Worm (Caenorhabditis elegans) whole organism, late embryonic: ENCODE results near the gene srh-287.

Experiments used
- C38D4.7 ChIP-seq: fragments of 200-800 bp; sonication (Bioruptor generic); optimal IDR thresholded peaks from 2 replicates; lab custom pipeline; 2018; ENCODE audit warnings: mild to moderate bottlenecking, missing genetic modification characterization, moderate library complexity, missing compliant biosample characterization
- K02D7.2 ChIP-seq: sonication (generic microtip); optimal IDR thresholded peaks from 2 replicates; lab custom pipeline; 2017; ENCODE audit warnings: mild to moderate bottlenecking, missing genetic modification characterization, missing compliant biosample characterization
- K09A11.1 ChIP-seq: sonication (generic microtip); optimal IDR thresholded peaks from 2 replicates; lab custom pipeline; 2017; ENCODE audit warnings: antibody characterized with exemption, mild to moderate bottlenecking, missing genetic modification characterization, missing compliant biosample characterization; ENCODE audit not compliant: insufficient read depth
- Y22D7AL.16 ChIP-seq: sonication (generic microtip); optimal IDR thresholded peaks from 2 replicates; lab custom pipeline; 2016; ENCODE audit warnings: missing genetic modification characterization, missing compliant biosample characterization
- ceh-14 ChIP-seq: sonication (generic microtip); optimal IDR thresholded peaks from 2 replicates; lab custom pipeline; 2016; ENCODE audit warnings: missing genotype, missing genetic modification characterization, missing compliant biosample characterization
- ceh-2 ChIP-seq: sonication (generic microtip); optimal IDR thresholded peaks from 2 replicates; lab custom pipeline; 2016; ENCODE audit warnings: missing genotype, missing genetic modification characterization, missing compliant biosample characterization
- ceh-24 ChIP-seq: sonication (generic microtip); optimal IDR thresholded peaks from 2 replicates; lab custom pipeline; 2016; ENCODE audit warnings: mild to moderate bottlenecking, missing genetic modification characterization, missing compliant biosample characterization
- ceh-34 ChIP-seq: sonication (generic microtip); optimal IDR thresholded peaks from 2 replicates; lab custom pipeline; 2016; ENCODE audit warnings: mild to moderate bottlenecking, missing genetic modification characterization, missing compliant biosample characterization
- dmd-4 ChIP-seq: sonication (generic microtip); optimal IDR thresholded peaks from 2 replicates; lab custom pipeline; 2016; ENCODE audit warnings: borderline replicate concordance, missing genetic modification characterization, missing compliant biosample characterization
- dve-1 ChIP-seq: sonication (generic microtip); optimal IDR thresholded peaks from 2 replicates; lab custom pipeline; 2017; ENCODE audit warnings: antibody characterized with exemption, mild to moderate bottlenecking, missing genetic modification characterization, missing compliant biosample characterization
- elt-2 ChIP-seq: sonication (generic microtip); optimal IDR thresholded peaks from 2 replicates; lab custom pipeline; 2016; ENCODE audit warnings: missing genetic modification reagents, missing genetic modification characterization, missing compliant biosample characterization
- elt-4 ChIP-seq: sonication (generic microtip); optimal IDR thresholded peaks from 2 replicates; lab custom pipeline; 2016; ENCODE audit warnings: missing genetic modification characterization, missing compliant biosample characterization
- ets-4 ChIP-seq: sonication (generic microtip); optimal IDR thresholded peaks from 2 replicates; lab custom pipeline; 2016; ENCODE audit warnings: missing genetic modification characterization, missing compliant biosample characterization
- eyg-1 ChIP-seq: sonication (generic microtip); optimal IDR thresholded peaks from 2 replicates; lab custom pipeline; 2016; ENCODE audit warnings: missing genotype, missing genetic modification characterization, missing compliant biosample characterization
- fax-1 ChIP-seq: sonication (generic microtip); optimal IDR thresholded peaks from 2 replicates; lab custom pipeline; 2016; ENCODE audit warnings: missing genotype, missing genetic modification characterization, missing compliant biosample characterization
- fkh-6 ChIP-seq: sonication (generic microtip); optimal IDR thresholded peaks from 2 replicates; lab custom pipeline; 2016; ENCODE audit warnings: missing genetic modification characterization, missing compliant biosample characterization
- hlh-15 ChIP-seq: sonication (generic microtip); optimal IDR thresholded peaks from 2 replicates; lab custom pipeline; 2016; ENCODE audit warnings: missing genetic modification characterization, missing compliant biosample characterization
- hlh-30 ChIP-seq: sonication (generic microtip); optimal IDR thresholded peaks from 2 replicates; lab custom pipeline; 2017; ENCODE audit warnings: antibody characterized with exemption, missing genetic modification characterization, missing compliant biosample characterization; ENCODE audit not compliant: insufficient read depth
- hlh-6 ChIP-seq: sonication (generic microtip); optimal IDR thresholded peaks from 2 replicates; lab custom pipeline; 2016; ENCODE audit warnings: missing genotype, missing genetic modification characterization, missing compliant biosample characterization
- mec-3 ChIP-seq: sonication (generic microtip); optimal IDR thresholded peaks from 2 replicates; lab custom pipeline; 2016; ENCODE audit warnings: borderline replicate concordance, missing genetic modification characterization, missing compliant biosample characterization
- nhr-11 ChIP-seq: fragments of 150-350 bp; optimal IDR thresholded peaks from 2 replicates; lab custom pipeline; 2014; ENCODE audit warnings: missing biosample characterization, missing genetic modification characterization
- odd-2 ChIP-seq: sonication (generic microtip); optimal IDR thresholded peaks from 2 replicates; lab custom pipeline; 2017; ENCODE audit warnings: antibody characterized with exemption, mild to moderate bottlenecking, missing genetic modification characterization, missing compliant biosample characterization
- pag-3 ChIP-seq: sonication (generic microtip); optimal IDR thresholded peaks from 2 replicates; lab custom pipeline; 2016; ENCODE audit warnings: missing compliant biosample characterization, missing genetic modification characterization, borderline replicate concordance
- pat-9 ChIP-seq: fragments of 200-800 bp; sonication (Bioruptor generic); optimal IDR thresholded peaks from 2 replicates; lab custom pipeline; 2018; ENCODE audit warnings: mild to moderate bottlenecking, missing genetic modification characterization, moderate library complexity, missing compliant biosample characterization
- pha-4 ChIP-seq: fragments of 150-350 bp; optimal IDR thresholded peaks from 2 replicates; lab custom pipeline; 2018; ENCODE audit warnings: missing biosample characterization, missing genetic modification reagents, missing genetic modification characterization
- pqm-1 ChIP-seq: sonication (generic microtip); optimal IDR thresholded peaks from 2 replicates; lab custom pipeline; 2016; ENCODE audit warnings: missing genetic modification characterization, missing compliant biosample characterization
- pros-1 ChIP-seq: fragments of 150-350 bp; optimal IDR thresholded peaks from 2 replicates; lab custom pipeline; 2014; ENCODE audit warnings: missing biosample characterization, missing genetic modification reagents, missing genetic modification characterization
- ref-2 ChIP-seq: sonication (generic microtip); optimal IDR thresholded peaks from 2 replicates; lab custom pipeline; 2016; ENCODE audit warnings: missing genetic modification characterization, missing compliant biosample characterization
- rnt-1 ChIP-seq: sonication (generic microtip); optimal IDR thresholded peaks from 2 replicates; lab custom pipeline; 2016; ENCODE audit warnings: missing genetic modification characterization, missing compliant biosample characterization
- sdc-2 ChIP-seq: sonication (generic microtip); optimal IDR thresholded peaks from 2 replicates; lab custom pipeline; 2016; ENCODE audit warnings: missing genotype, missing genetic modification characterization, missing compliant biosample characterization
- sox-2 ChIP-seq: fragments of 200-800 bp; sonication (Bioruptor generic); IDR thresholded peaks from 2 replicates; pipeline ENCODE4 v1.3.6; 2022; ENCODE audit warnings: missing genetic modification reagents, missing genetic modification characterization, missing compliant biosample characterization
- sox-4 ChIP-seq: sonication (generic microtip); optimal IDR thresholded peaks from 2 replicates; lab custom pipeline; 2017; ENCODE audit warnings: mild to moderate bottlenecking, missing genetic modification characterization, inconsistent platforms, missing compliant biosample characterization
- syd-9 ChIP-seq: sonication (generic microtip); optimal IDR thresholded peaks from 2 replicates; lab custom pipeline; 2016; ENCODE audit warnings: mild to moderate bottlenecking, missing genetic modification characterization, moderate library complexity, missing compliant biosample characterization
- unc-3 ChIP-seq, 2 experiments: fragments of 200-800 bp in 1 of 2; sonication (Bioruptor generic) in 1 of 2; sonication (generic microtip) in 1 of 2; conservative IDR thresholded peaks in 1 of 2; optimal IDR thresholded peaks in 1 of 2; 2 replicates each; pipeline versions ENCODE4 v1.3.6 to Lab custom; 2016 to 2022; ENCODE audit warnings: missing compliant biosample characterization in 2 of 2, missing genetic modification characterization in 2 of 2, missing genetic modification reagents in 1 of 2
- unc-86 ChIP-seq: sonication (generic microtip); optimal IDR thresholded peaks from 2 replicates; lab custom pipeline; 2016; ENCODE audit warnings: missing genetic modification characterization, missing compliant biosample characterization
- zip-5 ChIP-seq: sonication (generic microtip); optimal IDR thresholded peaks from 2 replicates; lab custom pipeline; 2016; ENCODE audit warnings: missing genetic modification characterization, missing compliant biosample characterization
- ztf-16 ChIP-seq: sonication (generic microtip); optimal IDR thresholded peaks from 2 replicates; lab custom pipeline; 2017; ENCODE audit warnings: missing genetic modification characterization, missing compliant biosample characterization

Gene srh-287

ce11 chrV:17793986-17794385, 6.7 kb upstream of the srh-287 start, which contains the start of gene srh-289:
TSS of gene srh-289 (minus strand) at chrV:17794086.
- no peak for TF ChIP-seq Y22D7AL.16 (tag; lab: Kevin White, UChicago)
- TF ChIP-seq K09A11.1 (tag; lab: Kevin White, UChicago) = no peak
- no peak for TF ChIP-seq zip-5 (tag; lab: Kevin White, UChicago)
- no peak for TF ChIP-seq fax-1 (tag; lab: Kevin White, UChicago)

- TF ChIP-seq sdc-2 (tag; lab: Kevin White, UChicago) = no peak
Measured at ce11 chrV:17795655-17796054, 5.0 kb upstream of the srh-287 start, which contains the start of gene srh-288. TSS of gene srh-288 (minus strand) at chrV:17795755.

ce11 chrV:17798789-17799188, 1.8 kb upstream of the srh-287 start, which contains the start of gene srx-18:
TSS of gene srx-18 (minus strand) at chrV:17798889.
- TF ChIP-seq rnt-1 (tag; lab: Kevin White, UChicago) = no peak
- no peak for TF ChIP-seq dmd-4 (tag; lab: Kevin White, UChicago)
- TF ChIP-seq fkh-6 (tag; lab: Kevin White, UChicago) = no peak
- no peak for TF ChIP-seq eyg-1 (tag; lab: Kevin White, UChicago)
- TF ChIP-seq K02D7.2 (tag; lab: Kevin White, UChicago) = no peak
- no peak for TF ChIP-seq pqm-1 (tag; lab: Kevin White, UChicago)

- TF ChIP-seq K02D7.2 (tag; lab: Kevin White, UChicago) (no peak), mec-3 (no peak), ceh-34 (tag; lab: Kevin White, UChicago) (no peak), fax-1 (tag; lab: Kevin White, UChicago) (no peak), dmd-4 (tag; lab: Kevin White, UChicago) (no peak), pqm-1 (tag; lab: Kevin White, UChicago) (no peak), unc-3 (GFP tag; conservative IDR thresholded peaks at IDR 0.05; lab: Robert Waterston, UW) (no peak), unc-3 (tag; optimal IDR thresholded peaks at IDR 0.05; lab: Kevin White, UChicago) (no peak), ref-2 (no peak), pros-1 (no peak)
Measured at ce11 chrV:17802519-17802918, 1.9 kb downstream of the srh-287 start, which contains the start of the genes Y94A7B.11 and srh-292. TSS of gene Y94A7B.11 (minus strand) at chrV:17802619. TSS of gene srh-292 (plus strand) at chrV:17802769.

ce11 chrV:17805323-17805722, 4.7 kb downstream of the srh-287 start, which contains the start of gene srh-291:
TSS of gene srh-291 (plus strand) at chrV:17805623.
- TF ChIP-seq elt-2 (no peak), ets-4 (no peak), ceh-2 (tag; lab: Kevin White, UChicago) (no peak), hlh-15 (tag; lab: Kevin White, UChicago) (no peak), C38D4.7 (GFP tag; lab: Kevin White, UChicago) (no peak), dve-1 (tag; lab: Kevin White, UChicago) (no peak), ceh-34 (tag; lab: Kevin White, UChicago) (no peak), pha-4 (tag; lab: Kevin White, UChicago) (no peak), pat-9 (tag; lab: Kevin White, UChicago) (no peak), ref-2 (no peak), hlh-6 (tag; lab: Kevin White, UChicago) (no peak), elt-4 (tag; lab: Kevin White, UChicago) (no peak), eyg-1 (tag; lab: Kevin White, UChicago) (no peak), sdc-2 (tag; lab: Kevin White, UChicago) (no peak), pros-1 (no peak)

- TF ChIP-seq syd-9 (tag; lab: Kevin White, UChicago) = no peak
- no peak for TF ChIP-seq ets-4
- TF ChIP-seq, all 69 proteins: peak for 0
Measured at ce11 chrV:17810053-17810452, 9.4 kb downstream of the srh-287 start, which contains the start of gene srh-296. TSS of gene srh-296 (plus strand) at chrV:17810353.

ce11 chrV:17812127-17812526, 11.5 kb downstream of the srh-287 start:
- TF ChIP-seq ztf-16 (tag; lab: Kevin White, UChicago) = no peak
- TF ChIP-seq sox-4 (tag; lab: Kevin White, UChicago) = no peak
- no peak for TF ChIP-seq odd-2 (tag; lab: Kevin White, UChicago)
- TF ChIP-seq pqm-1 (tag; lab: Kevin White, UChicago) = no peak
- TF ChIP-seq ceh-14 (tag; lab: Kevin White, UChicago) = peak; percentile 2
- TF ChIP-seq ceh-24 (tag; lab: Kevin White, UChicago) = no peak
- TF ChIP-seq pros-1 = no peak
- TF ChIP-seq unc-86 (tag; lab: Kevin White, UChicago) = no peak
- no peak for TF ChIP-seq nhr-11
- no peak for TF ChIP-seq sox-2 (GFP tag; lab: Robert Waterston, UW)
- TF ChIP-seq pat-9 (tag; lab: Kevin White, UChicago) = no peak
- TF ChIP-seq ref-2 = peak; percentile 25
- no peak for TF ChIP-seq ceh-2 (tag; lab: Kevin White, UChicago)
- TF ChIP-seq fkh-6 (tag; lab: Kevin White, UChicago) = no peak
- TF ChIP-seq ets-4 = no peak
- no peak for TF ChIP-seq hlh-30 (tag; lab: Kevin White, UChicago)
- TF ChIP-seq hlh-6 (tag; lab: Kevin White, UChicago) = peak; percentile 59
- no peak for TF ChIP-seq pag-3 (tag; lab: Kevin White, UChicago)
